Worm (Caenorhabditis elegans): Measurements from ENCODE around the gene T27F7.12.

T27F7.12 gene

ce11 chrII:4986664-4987063 is 3.2 kb upstream of the T27F7.12 start:
- peak; percentile 30 for TF ChIP-seq ceh-36 (tag; optimal IDR thresholded peaks at IDR 0.05)
- TF ChIP-seq hnd-1 (tag; optimal IDR thresholded peaks at IDR 0.05), result no peak
- TF ChIP-seq hmg-4 (GFP tag; optimal IDR thresholded peaks at IDR 0.05), result no peak
- no peak for TF ChIP-seq B0310.2 (tag; optimal IDR thresholded peaks at IDR 0.05)
- no peak for TF ChIP-seq sea-1 (GFP tag; conservative IDR thresholded peaks at IDR 0.05)

DNA sequence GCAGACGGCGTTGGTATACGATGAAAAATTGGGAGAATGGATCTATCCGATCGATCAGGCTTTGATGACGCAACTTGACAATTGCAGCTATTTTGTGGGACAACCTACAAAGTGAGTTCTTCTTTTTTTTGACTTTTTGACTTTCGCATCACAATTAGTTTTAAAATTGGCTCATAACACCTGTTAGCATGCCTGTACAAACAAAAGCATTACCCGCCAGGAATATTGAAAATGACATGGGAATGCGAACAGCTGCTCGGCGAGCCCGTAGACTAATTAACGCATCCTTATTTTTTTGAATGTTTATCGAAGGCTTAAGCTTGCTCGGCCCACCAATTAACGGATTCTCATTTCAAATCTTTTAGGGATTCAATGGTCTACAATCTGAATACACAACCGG is 2.6 kb upstream of the T27F7.12 start:
- TF ChIP-seq hmbx-1 (tag; optimal IDR thresholded peaks at IDR 0.05) (no peak), pes-1 (GFP tag; IDR thresholded peaks at IDR 0.05) (no peak), ama-1 (optimal IDR thresholded peaks at IDR 0.05) (no peak), tra-4 (tag; optimal IDR thresholded peaks at IDR 0.05) (no peak), flt-1 (GFP tag; IDR thresholded peaks at IDR 0.05) (no peak), tbx-11 (GFP tag; IDR thresholded peaks at IDR 0.05) (no peak), tbx-37 (GFP tag; conservative IDR thresholded peaks at IDR 0.05) (no peak)

ce11 chrII:4992977-4993376 is 3.1 kb downstream of the T27F7.12 start, which contains the start of gene pigb-1:
pigb-1 (minus strand) TSS chrII:4993077.
- TF ChIP-seq ceh-13 (GFP tag; optimal IDR thresholded peaks at IDR 0.05), result no peak
- TF ChIP-seq tra-4 (tag; optimal IDR thresholded peaks at IDR 0.05), result no peak

DNA sequence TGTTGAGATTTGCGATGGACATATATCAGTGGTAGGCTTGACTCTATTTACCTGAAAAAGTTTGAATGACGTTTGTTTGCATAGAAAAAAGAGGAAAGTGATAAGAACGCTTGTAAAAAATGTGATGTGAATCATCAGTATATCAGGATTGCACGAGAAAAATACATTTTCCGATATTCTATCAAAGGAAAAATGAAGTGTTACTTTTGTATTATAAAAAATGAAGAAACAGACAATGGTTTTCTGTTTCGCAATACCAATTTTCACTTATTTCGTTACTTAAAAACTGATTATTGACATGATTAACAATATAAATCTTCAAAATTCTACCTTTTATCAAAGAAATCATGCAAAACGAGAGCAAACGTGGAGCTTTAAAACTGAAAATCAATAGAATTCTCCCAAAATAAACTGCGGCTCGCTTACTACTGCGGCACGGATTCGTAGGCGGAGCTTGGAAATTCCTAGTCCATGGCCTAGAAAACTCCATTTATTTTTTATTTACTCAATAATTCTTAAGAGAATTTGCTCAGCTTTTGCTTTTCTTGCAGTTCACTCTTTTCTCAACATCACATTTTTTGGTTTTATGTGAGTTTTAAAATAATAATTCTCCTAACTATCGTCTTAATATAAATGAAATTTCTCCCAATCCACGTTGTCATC is 3.8 kb downstream of the T27F7.12 start, which contains the start of the genes eif-1 and vps-24:
eif-1 (minus strand) TSS at position 51 of the 663 bp plus-strand sequence.
vps-24 (plus strand) TSS at position 469 of the 663 bp plus-strand sequence.
- TF ChIP-seq pes-1 (GFP tag; IDR thresholded peaks at IDR 0.05), result 0 out of 2 replicates have a peak, but pooled peaks have one; percentile 37
- TF ChIP-seq sea-1 (GFP tag; conservative IDR thresholded peaks at IDR 0.05), result no peak
- no peak for TF ChIP-seq hmbx-1 (tag; optimal IDR thresholded peaks at IDR 0.05)
- no peak for TF ChIP-seq B0310.2 (tag; optimal IDR thresholded peaks at IDR 0.05)

- TF ChIP-seq pes-1 (GFP tag; IDR thresholded peaks at IDR 0.05) (no peak), tra-4 (tag; optimal IDR thresholded peaks at IDR 0.05) (no peak), ama-1 (optimal IDR thresholded peaks at IDR 0.05) (no peak), aly-1 (tag; optimal IDR thresholded peaks at IDR 0.05) (no peak), flt-1 (GFP tag; IDR thresholded peaks at IDR 0.05) (no peak), F13C5.2 (tag; optimal IDR thresholded peaks at IDR 0.05) (no peak)
These were observed 5.0 kb downstream of the T27F7.12 start, which contains the start of gene rnh-1.0 for ce11 chrII:4994939-4995338. rnh-1.0 (plus strand) TSS chrII:4995327.

- TF ChIP-seq tbx-37 (GFP tag; conservative IDR thresholded peaks at IDR 0.05), result no peak
These were observed 8.8 kb downstream of the T27F7.12 start, which contains the start of gene F59A6.11 for ce11 chrII:4998657-4999056. F59A6.11 (minus strand) TSS chrII:4998757.

DNA sequence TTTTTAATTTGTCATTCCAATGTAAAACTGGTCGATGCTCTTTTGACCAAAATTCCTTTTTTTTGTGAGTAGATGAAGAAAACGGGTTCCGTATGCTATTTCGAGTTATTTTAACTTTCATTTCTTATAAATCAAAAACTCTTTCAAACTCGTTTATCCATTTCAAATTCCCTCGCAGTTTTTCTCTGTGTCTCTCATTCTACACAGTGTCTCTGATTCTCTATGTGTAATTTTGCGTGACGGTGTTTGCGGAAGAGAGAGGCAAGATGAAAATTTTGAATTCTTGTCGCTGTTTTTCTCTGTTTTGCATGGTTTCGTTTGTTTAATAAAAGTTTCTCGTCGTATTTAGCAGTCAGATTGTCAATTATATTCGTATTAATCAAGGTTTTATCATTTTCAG is 9.2 kb downstream of the T27F7.12 start, which contains the start of gene citk-2:
citk-2 (plus strand) TSS at position 399 of the 400 bp plus-strand sequence.
- TF ChIP-seq hnd-1 (tag; optimal IDR thresholded peaks at IDR 0.05) (no peak), F13C5.2 (tag; optimal IDR thresholded peaks at IDR 0.05) (peak; percentile 70), scrt-1 (GFP tag; IDR thresholded peaks at IDR 0.05) (no peak)

DNA sequence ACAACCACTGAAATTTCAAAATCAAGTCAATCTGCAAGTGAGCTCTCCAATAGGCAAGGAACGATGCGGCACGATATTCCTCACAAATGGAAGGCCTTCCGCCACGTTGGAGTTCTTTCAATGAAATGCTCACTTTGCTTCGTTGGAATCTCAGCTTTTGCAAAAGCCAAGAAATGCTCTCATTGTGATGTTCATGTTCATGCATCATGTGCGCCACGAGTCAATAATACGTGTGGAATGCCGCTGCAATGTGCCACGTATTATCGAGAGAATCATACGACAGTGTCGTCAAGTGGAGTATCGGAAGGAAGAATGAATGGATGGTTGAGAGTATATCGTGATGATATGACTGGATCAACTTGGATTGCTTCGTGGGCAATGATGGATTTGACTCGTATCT is 12.0 kb downstream of the T27F7.12 start:
- no peak for TF ChIP-seq B0310.2 (tag; optimal IDR thresholded peaks at IDR 0.05)
- no peak for TF ChIP-seq ceh-13 (GFP tag; optimal IDR thresholded peaks at IDR 0.05)

ce11 chrII:5003660-5004059 is 13.8 kb downstream of the T27F7.12 start, which contains the start of gene F59A6.10:
F59A6.10 (plus strand) TSS chrII:5003960.
- no peak for TF ChIP-seq hmbx-1 (tag; optimal IDR thresholded peaks at IDR 0.05)
- no peak for TF ChIP-seq tbx-11 (GFP tag; IDR thresholded peaks at IDR 0.05)
- no peak for TF ChIP-seq ceh-36 (tag; optimal IDR thresholded peaks at IDR 0.05)
- TF ChIP-seq flt-1 (GFP tag; IDR thresholded peaks at IDR 0.05), result no peak
- TF ChIP-seq sea-1 (GFP tag; conservative IDR thresholded peaks at IDR 0.05), result no peak
- TF ChIP-seq ama-1 (optimal IDR thresholded peaks at IDR 0.05), result no peak
- no peak for TF ChIP-seq ceh-13 (GFP tag; optimal IDR thresholded peaks at IDR 0.05)
- no peak for TF ChIP-seq scrt-1 (GFP tag; IDR thresholded peaks at IDR 0.05)
- TF ChIP-seq tra-4 (tag; optimal IDR thresholded peaks at IDR 0.05), result no peak
- TF ChIP-seq aly-1 (tag; optimal IDR thresholded peaks at IDR 0.05), result no peak
- TF ChIP-seq tbx-37 (GFP tag; conservative IDR thresholded peaks at IDR 0.05), result no peak

DNA sequence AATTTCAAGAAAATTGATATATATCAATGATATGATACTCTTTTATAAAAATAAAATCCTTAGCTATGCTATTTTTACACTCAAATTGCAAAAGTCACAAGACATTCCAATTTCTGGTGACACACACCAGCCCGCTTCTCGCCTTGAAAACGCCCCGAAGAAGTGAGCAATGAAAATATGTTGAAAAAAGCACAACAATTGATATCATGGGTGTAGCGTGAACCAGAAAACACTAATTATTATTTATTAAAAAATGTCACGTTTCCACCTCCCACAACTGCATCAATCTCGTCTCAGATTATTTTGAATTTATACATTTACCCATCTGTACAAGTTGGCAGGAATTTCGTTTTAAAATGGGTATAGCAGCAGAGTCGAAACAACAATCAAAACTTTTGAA is 14.9 kb downstream of the T27F7.12 start, which contains the start of gene F59A6.4:
F59A6.4 (plus strand) TSS at position 301 of the 400 bp plus-strand sequence.
- TF ChIP-seq hmg-4 (GFP tag; optimal IDR thresholded peaks at IDR 0.05), result no peak
- TF ChIP-seq hnd-1 (tag; optimal IDR thresholded peaks at IDR 0.05), result no peak
- no peak for TF ChIP-seq ceh-36 (tag; optimal IDR thresholded peaks at IDR 0.05)
- TF ChIP-seq F13C5.2 (tag; optimal IDR thresholded peaks at IDR 0.05), result no peak
- TF ChIP-seq ceh-13 (GFP tag; optimal IDR thresholded peaks at IDR 0.05), result no peak
- TF ChIP-seq tbx-11 (GFP tag; IDR thresholded peaks at IDR 0.05), result no peak
- no peak for TF ChIP-seq B0310.2 (tag; optimal IDR thresholded peaks at IDR 0.05)
- TF ChIP-seq aly-1 (tag; optimal IDR thresholded peaks at IDR 0.05), result no peak
- TF ChIP-seq pes-1 (GFP tag; IDR thresholded peaks at IDR 0.05), result no peak
- no peak for TF ChIP-seq tbx-37 (GFP tag; conservative IDR thresholded peaks at IDR 0.05)
- TF ChIP-seq sea-1 (GFP tag; conservative IDR thresholded peaks at IDR 0.05), result no peak

Data from whole organism, early embryonic.